Worm (Caenorhabditis elegans): ENCODE measurements around the gene ZK632.2.

ZK632.2 gene

ce11 chrIII:9822942-9823341 is 24.0 kb downstream of the ZK632.2 start, which contains the start of gene arl-5:
arl-5 (plus strand) TSS chrIII:9823242.
- TF ChIP-seq attf-4 (tag; optimal IDR thresholded peaks at IDR 0.05) (no peak), dmd-9 (GFP tag; IDR thresholded peaks at IDR 0.05) (no peak), zip-2 (tag; optimal IDR thresholded peaks at IDR 0.05) (no peak), nhr-77 (tag; optimal IDR thresholded peaks at IDR 0.05) (no peak), D1046.2 (GFP tag; IDR thresholded peaks at IDR 0.05) (no peak), nhr-42 (GFP tag; IDR thresholded peaks at IDR 0.05) (no peak), mdt-29 (GFP tag; IDR thresholded peaks at IDR 0.05) (no peak), daf-16 (GFP tag; optimal IDR thresholded peaks at IDR 0.05) (no peak), daf-16 (tag; optimal IDR thresholded peaks at IDR 0.05) (no peak), duxl-1 (tag; optimal IDR thresholded peaks at IDR 0.05; ENCODE audit: poor library complexity) (no peak), skn-1 (tag; optimal IDR thresholded peaks at IDR 0.05) (no peak), cey-2 (tag; optimal IDR thresholded peaks at IDR 0.05; ENCODE audit: borderline replicate concordance, insufficient read depth) (no peak), mxl-2 (GFP tag; conservative IDR thresholded peaks at IDR 0.05) (no peak), tag-97 (GFP tag; IDR thresholded peaks at IDR 0.05) (no peak), vab-7 (GFP tag; IDR thresholded peaks at IDR 0.05) (no peak)

ce11 chrIII:9823748-9824147 is 24.8 kb downstream of the ZK632.2 start:
- TF ChIP-seq F26F4.8 (GFP tag; conservative IDR thresholded peaks at IDR 0.05), result no peak
- TF ChIP-seq R02D3.7 (tag; optimal IDR thresholded peaks at IDR 0.05), result no peak
- TF ChIP-seq unc-62 (GFP tag; optimal IDR thresholded peaks at IDR 0.05 in 1 of 2), result peak in 1 of 2 experiments; percentile 97
- no peak for TF ChIP-seq unc-62 (tag; optimal IDR thresholded peaks at IDR 0.05)

ce11 chrIII:9824330-9824934 is 25.5 kb downstream of the ZK632.2 start, which contains the start of gene lin-52:
lin-52 (minus strand) TSS chrIII:9824750.
- TF ChIP-seq nhr-41 (GFP tag; IDR thresholded peaks at IDR 0.05) (0 out of 2 replicates have a peak, but pooled peaks have one; percentile 32), unc-62 (GFP tag; optimal IDR thresholded peaks at IDR 0.05 in 1 of 2) (peak in 1 of 2 experiments; percentile 22), unc-62 (tag; optimal IDR thresholded peaks at IDR 0.05) (no peak), daf-19 (GFP tag; conservative IDR thresholded peaks at IDR 0.05) (peak; percentile 76; the same call in 1 of the 2 replicates), ztf-11 (tag; optimal IDR thresholded peaks at IDR 0.05) (no peak), mes-2 (tag; optimal IDR thresholded peaks at IDR 0.05; ENCODE audit: poor library complexity, severe bottlenecking) (peak; percentile 21), dve-1 (tag; optimal IDR thresholded peaks at IDR 0.05; ENCODE audit: insufficient read depth) (peak; percentile 22), nhr-102 (tag; optimal IDR thresholded peaks at IDR 0.05) (peak; percentile 50), mxl-2 (GFP tag; conservative IDR thresholded peaks at IDR 0.05) (0 out of 2 replicates have a peak, but pooled peaks have one; percentile 6), php-3 (GFP tag; IDR thresholded peaks at IDR 0.05) (no peak), ctbp-1 (GFP tag; IDR thresholded peaks at IDR 0.05) (0 out of 2 replicates have a peak, but pooled peaks have one; percentile 17), aha-1 (tag) (peak; percentile 91), Y75B8A.6 (GFP tag; IDR thresholded peaks at IDR 0.05) (no peak), nhr-25 (tag; optimal IDR thresholded peaks at IDR 0.05; ENCODE audit: borderline replicate concordance, insufficient read depth) (no peak), zfp-3 (GFP tag; conservative IDR thresholded peaks at IDR 0.05) (peak; percentile 88), ama-1 (optimal IDR thresholded peaks at IDR 0.05) (peak; percentile 70), mep-1 (tag; optimal IDR thresholded peaks at IDR 0.05) (peak; percentile 13), daf-16 (GFP tag; optimal IDR thresholded peaks at IDR 0.05) (no peak), daf-16 (tag; optimal IDR thresholded peaks at IDR 0.05) (peak; percentile 14), lin-38 (GFP tag; IDR thresholded peaks at IDR 0.05) (peak; percentile 22; the same call in 1 of the 2 replicates), nhr-77 (tag; optimal IDR thresholded peaks at IDR 0.05) (no peak), T26A8.4 (GFP tag; IDR thresholded peaks at IDR 0.05) (peak; percentile 23; the same call in 1 of the 2 replicates), hlh-30 (tag; optimal IDR thresholded peaks at IDR 0.05; ENCODE audit: insufficient read depth) (peak; percentile 1), daf-12 (tag; optimal IDR thresholded peaks at IDR 0.05) (no peak), T20F7.1 (GFP tag; optimal IDR thresholded peaks at IDR 0.05) (peak; percentile 50), lin-1 (GFP tag; IDR thresholded peaks at IDR 0.05) (0 out of 2 replicates have a peak, but pooled peaks have one; percentile 30), lsy-2 (tag; optimal IDR thresholded peaks at IDR 0.05) (peak in 1 of 2 experiments; percentile 12), nhr-76 (tag; optimal IDR thresholded peaks at IDR 0.05) (no peak), set-16 (GFP tag; IDR thresholded peaks at IDR 0.05) (no peak), Y105C5A.15 (GFP tag; IDR thresholded peaks at IDR 0.05) (no peak)

Measured in whole organism, L4 larva.